Fruit fly (Drosophila melanogaster) whole organism, embryonic: ENCODE measurements around the gene Sgp.
A peak's percentile ranks its signal among the peaks of the same experiment; 100 is the strongest.

Experiments used
- Abd-B ChIP-seq: fragments of 200-800 bp; sonication (Bioruptor generic); optimal IDR thresholded peaks from 2 replicates; lab custom pipeline; 2018; ENCODE audit warnings: missing biosample characterization, mild to moderate bottlenecking, missing genetic modification characterization, moderate library complexity
- Ada2b ChIP-seq: fragments of 200-800 bp; sonication (Bioruptor generic); IDR thresholded peaks from 2 replicates; pipeline ENCODE4 v1.3.6; 2022; ENCODE audit warnings: missing biosample characterization, missing genetic modification characterization
- Bdp1 ChIP-seq: fragments of 200-800 bp; sonication (Bioruptor generic); optimal IDR thresholded peaks from 3 replicates; lab custom pipeline; 2016; ENCODE audit warnings: missing biosample characterization, missing genetic modification characterization
- CG10979 ChIP-seq: fragments of 200-800 bp; sonication (Bioruptor generic); optimal IDR thresholded peaks from 2 replicates; lab custom pipeline; 2018; ENCODE audit warnings: missing biosample characterization, mild to moderate bottlenecking, missing genetic modification characterization, moderate library complexity
- CG1233 ChIP-seq: fragments of 200-800 bp; sonication (Bioruptor generic); optimal IDR thresholded peaks from 4 replicates; lab custom pipeline; 2018; ENCODE audit warnings: missing biosample characterization, mild to moderate bottlenecking, missing genetic modification characterization
- CG12942 ChIP-seq: fragments of 200-800 bp; sonication (Bioruptor generic); optimal IDR thresholded peaks from 3 replicates; lab custom pipeline; 2016; ENCODE audit warnings: missing biosample characterization, missing genetic modification characterization
- CG13775 ChIP-seq: fragments of 200-800 bp; sonication (Bioruptor generic); optimal IDR thresholded peaks from 3 replicates; lab custom pipeline; 2017; ENCODE audit warnings: missing biosample characterization, mild to moderate bottlenecking, missing genetic modification characterization
- CG1832 ChIP-seq: fragments of 200-800 bp; sonication (Bioruptor generic); optimal IDR thresholded peaks from 2 replicates; lab custom pipeline; 2017; ENCODE audit warnings: missing biosample characterization, mild to moderate bottlenecking, missing genetic modification characterization, inconsistent platforms
- CG2116 ChIP-seq: fragments of 200-800 bp; sonication (Bioruptor generic); optimal IDR thresholded peaks from 3 replicates; lab custom pipeline; 2018; ENCODE audit warnings: missing biosample characterization, mild to moderate bottlenecking, missing genetic modification characterization
- CG2199 ChIP-seq: fragments of 200-800 bp; sonication (Bioruptor generic); IDR thresholded peaks from 3 replicates; pipeline ENCODE4 v1.3.6; 2022; ENCODE audit warnings: missing biosample characterization, missing genetic modification characterization
- CG2712 ChIP-seq: fragments of 200-800 bp; optimal IDR thresholded peaks from 3 replicates; lab custom pipeline; 2019; ENCODE audit warnings: missing biosample characterization, mild to moderate bottlenecking, missing genetic modification characterization, moderate library complexity
- CG3726 ChIP-seq: fragments of 200-800 bp; sonication (Bioruptor generic); IDR thresholded peaks from 3 replicates; pipeline ENCODE4, ENCODE4 v1.3.6; 2022; ENCODE audit warnings: missing biosample characterization, missing genetic modification characterization
- CG43689 ChIP-seq: fragments of 200-800 bp; sonication (Bioruptor generic); IDR thresholded peaks from 2 replicates; pipeline ENCODE4 v1.3.6; 2022; ENCODE audit warnings: missing biosample characterization, missing genetic modification characterization
- CG6175 ChIP-seq: fragments of 200-800 bp; sonication (Bioruptor generic); IDR thresholded peaks from 3 replicates; pipeline ENCODE4 v1.3.6; 2022; ENCODE audit warnings: missing biosample characterization, missing genetic modification characterization
- CG6791 ChIP-seq: fragments of 200-800 bp; sonication (Bioruptor generic); IDR thresholded peaks from 3 replicates; pipeline ENCODE4 v1.3.6; 2022; ENCODE audit warnings: missing biosample characterization, missing genetic modification characterization; ENCODE audit not compliant: partially characterized antibody
- CG7745 ChIP-seq: fragments of 200-800 bp; sonication (Bioruptor generic); optimal IDR thresholded peaks from 2 replicates; lab custom pipeline; 2018; ENCODE audit warnings: missing biosample characterization, mild to moderate bottlenecking, missing genetic modification characterization, moderate library complexity
- D19A ChIP-seq: fragments of 200-800 bp; optimal IDR thresholded peaks from 3 replicates; lab custom pipeline; 2019; ENCODE audit warnings: missing biosample characterization, mild to moderate bottlenecking, missing genetic modification characterization, moderate library complexity
- Dref ChIP-seq: fragments of 200-800 bp; sonication (Bioruptor generic); IDR thresholded peaks from 2 replicates; pipeline ENCODE4 v1.3.6; 2022; ENCODE audit warnings: missing biosample characterization, missing genetic modification characterization
- E2f1 ChIP-seq: fragments of 200-800 bp; sonication (Bioruptor generic); IDR thresholded peaks from 2 replicates; pipeline ENCODE4 v1.3.6; 2022; ENCODE audit warnings: missing biosample characterization, missing genetic modification characterization
- Fer1 ChIP-seq: fragments of 200-800 bp; sonication (Bioruptor generic); optimal IDR thresholded peaks from 2 replicates; lab custom pipeline; 2017; ENCODE audit warnings: missing biosample characterization, mild to moderate bottlenecking, missing genetic modification characterization
- H2.0 ChIP-seq: fragments of 200-800 bp; sonication (Bioruptor generic); IDR thresholded peaks from 2 replicates; pipeline ENCODE4 v1.3.6; 2022; ENCODE audit warnings: missing biosample characterization, missing genetic modification characterization
- MESR4 ChIP-seq: fragments of 200-800 bp; sonication (Bioruptor generic); optimal IDR thresholded peaks from 2 replicates; lab custom pipeline; 2018; ENCODE audit warnings: missing biosample characterization, mild to moderate bottlenecking, missing genetic modification characterization, moderate library complexity
- NC2α ChIP-seq: fragments of 200-800 bp; sonication (Bioruptor generic); optimal IDR thresholded peaks from 2 replicates; lab custom pipeline; 2016; ENCODE audit warnings: missing biosample characterization, missing genetic modification characterization
- NFAT ChIP-seq: fragments of 200-800 bp; sonication (Bioruptor generic); IDR thresholded peaks from 2 replicates; pipeline ENCODE4 v1.3.6; 2022; ENCODE audit warnings: missing biosample characterization, missing genetic modification characterization
- Neu2 ChIP-seq: fragments of 200-800 bp; sonication (Bioruptor generic); optimal IDR thresholded peaks from 3 replicates; lab custom pipeline; 2016; ENCODE audit warnings: missing biosample characterization, missing genetic modification characterization, borderline replicate concordance
- Sin3A ChIP-seq: fragments of >200 bp; optimal IDR thresholded peaks from 2 replicates; lab custom pipeline; 2018
- Ssrp ChIP-seq: fragments of 200-800 bp; sonication (Bioruptor generic); optimal IDR thresholded peaks from 2 replicates; lab custom pipeline; 2018; ENCODE audit warnings: missing biosample characterization, mild to moderate bottlenecking, missing genetic modification characterization, moderate library complexity
- TFAM ChIP-seq: fragments of 200-800 bp; sonication (Bioruptor generic); optimal IDR thresholded peaks from 2 replicates; lab custom pipeline; 2017; ENCODE audit warnings: missing biosample characterization, missing genetic modification characterization, inconsistent platforms
- ac ChIP-seq: fragments of 200-800 bp; sonication (Bioruptor generic); optimal IDR thresholded peaks from 3 replicates; lab custom pipeline; 2017; ENCODE audit warnings: missing biosample characterization, mild to moderate bottlenecking, missing genetic modification characterization
- al ChIP-seq: fragments of 200-800 bp; sonication (Bioruptor generic); IDR thresholded peaks from 2 replicates; pipeline ENCODE4 v1.3.6; 2022; ENCODE audit warnings: missing biosample characterization, missing genetic modification characterization
- ato ChIP-seq: fragments of 200-800 bp; sonication (Bioruptor generic); IDR thresholded peaks from 2 replicates; pipeline ENCODE4 v1.3.6; 2022; ENCODE audit warnings: missing biosample characterization, missing genetic modification characterization; ENCODE audit not compliant: partially characterized antibody
- cad ChIP-seq: fragments of >200 bp; optimal IDR thresholded peaks from 2 replicates; lab custom pipeline; 2017; ENCODE audit warnings: missing biosample characterization, missing genetic modification characterization
- cas ChIP-seq: fragments of 200-800 bp; sonication (Bioruptor generic); IDR thresholded peaks from 2 replicates; pipeline ENCODE4 v1.3.6; 2022; ENCODE audit warnings: missing biosample characterization, missing genetic modification characterization
- crc ChIP-seq: fragments of 200-800 bp; sonication (Bioruptor generic); optimal IDR thresholded peaks from 2 replicates; lab custom pipeline; 2016; ENCODE audit warnings: missing biosample characterization, missing genetic modification characterization
- crp ChIP-seq, 2 experiments: fragments of 200-800 bp; sonication (Bioruptor generic); optimal IDR thresholded peaks; 2 replicates in 1 of 2; 3 replicates in 1 of 2; lab custom pipeline; 2017; ENCODE audit warnings: missing biosample characterization in 2 of 2, missing genetic modification characterization in 2 of 2, mild to moderate bottlenecking in 1 of 2, moderate library complexity in 1 of 2
- dmrt11E ChIP-seq: fragments of 200-800 bp; sonication (Bioruptor generic); optimal IDR thresholded peaks from 3 replicates; lab custom pipeline; 2018; ENCODE audit warnings: missing biosample characterization, mild to moderate bottlenecking, missing genetic modification characterization, moderate library complexity
- gcm ChIP-seq: fragments of 200-800 bp; sonication (Bioruptor generic); optimal IDR thresholded peaks from 2 replicates; lab custom pipeline; 2019; ENCODE audit warnings: missing biosample characterization, mild to moderate bottlenecking, missing genetic modification characterization, moderate library complexity
- gro ChIP-seq: fragments of 200-800 bp; sonication (Bioruptor generic); optimal IDR thresholded peaks from 2 replicates; lab custom pipeline; 2016; ENCODE audit warnings: missing biosample characterization, missing genetic modification characterization
- hb ChIP-seq: fragments of 200-800 bp; sonication (Bioruptor generic); IDR thresholded peaks from 3 replicates; pipeline ENCODE4 v1.3.6; 2022; ENCODE audit warnings: missing biosample characterization, missing genetic modification characterization; ENCODE audit not compliant: partially characterized antibody
- her ChIP-seq: fragments of 200-800 bp; sonication (Bioruptor generic); optimal IDR thresholded peaks from 2 replicates; lab custom pipeline; 2016; ENCODE audit warnings: missing biosample characterization, missing genetic modification characterization
- hth ChIP-seq: fragments of >200 bp; optimal IDR thresholded peaks from 2 replicates; lab custom pipeline; 2017; ENCODE audit warnings: inconsistent platforms
- kni ChIP-seq: fragments of 200-800 bp; sonication (Bioruptor generic); optimal IDR thresholded peaks from 3 replicates; lab custom pipeline; 2017; ENCODE audit warnings: mild to moderate bottlenecking, missing biosample characterization, missing genetic modification reagents, missing genetic modification characterization
- lab ChIP-seq: fragments of 200-800 bp; sonication (Bioruptor generic); optimal IDR thresholded peaks from 3 replicates; lab custom pipeline; 2017; ENCODE audit warnings: missing biosample characterization, missing genetic modification characterization, mild to moderate bottlenecking, moderate library complexity, missing genetic modification reagents
- lilli ChIP-seq: fragments of 200-800 bp; sonication (Bioruptor generic); optimal IDR thresholded peaks from 3 replicates; lab custom pipeline; 2016; ENCODE audit warnings: missing biosample characterization, missing genetic modification characterization
- lov ChIP-seq, 2 experiments: fragments of 200-800 bp in 1 of 2; fragments of >200 bp in 1 of 2; sonication (Bioruptor generic) in 1 of 2; IDR thresholded peaks in 1 of 2; optimal IDR thresholded peaks in 1 of 2; 2 replicates in 1 of 2; 3 replicates in 1 of 2; pipeline versions ENCODE4 v1.3.6 to Lab custom; 2017 to 2022; ENCODE audit warnings: missing biosample characterization in 1 of 2, missing genetic modification characterization in 1 of 2
- mam ChIP-seq: fragments of 200-800 bp; sonication (Bioruptor generic); optimal IDR thresholded peaks from 3 replicates; lab custom pipeline; 2016; ENCODE audit warnings: missing biosample characterization, missing genetic modification characterization
- pb ChIP-seq: fragments of 200-800 bp; sonication (Bioruptor generic); optimal IDR thresholded peaks from 3 replicates; lab custom pipeline; 2016; ENCODE audit warnings: missing biosample characterization, missing genetic modification characterization
- scrt ChIP-seq: fragments of 200-800 bp; sonication (Bioruptor generic); optimal IDR thresholded peaks from 2 replicates; lab custom pipeline; 2018; ENCODE audit warnings: missing biosample characterization, mild to moderate bottlenecking, missing genetic modification characterization, moderate library complexity
- sens ChIP-seq: fragments of 200-800 bp; sonication (Bioruptor generic); peaks from one replicate; lab custom pipeline; 2016; ENCODE audit warnings: missing biosample characterization, missing genetic modification characterization
- sima ChIP-seq: fragments of 200-800 bp; sonication (Bioruptor generic); optimal IDR thresholded peaks from 2 replicates; lab custom pipeline; 2016; ENCODE audit warnings: missing biosample characterization, missing genetic modification characterization
- unc-4 ChIP-seq: fragments of 200-800 bp; sonication (Bioruptor generic); IDR thresholded peaks from 2 replicates; pipeline ENCODE4 v1.3.6; 2022; ENCODE audit warnings: missing biosample characterization, missing genetic modification characterization; ENCODE audit not compliant: partially characterized antibody

Sgp gene

dm6 chr2L:8528318-8528717 lies 8.8 kb downstream of the Sgp start, which contains the start of the genes lmgA and lmgB (continued):
- TF ChIP-seq MESR4 (GFP tag; lab: Kevin White, UChicago) (peak; percentile 95), Ada2b (GFP tag; lab: Robert Waterston, UW) (0 out of 2 replicates have a peak, but pooled peaks have one; percentile 17), CG3726 (GFP tag; lab: Robert Waterston, UW) (no peak), CG2199 (no peak; the same call in 2 of the 3 replicates), Ssrp (tag; lab: Kevin White, UChicago) (no peak), Dref (peak; percentile 97), pb (GFP tag; lab: Kevin White, UChicago) (no peak), lov (optimal IDR thresholded peaks at IDR 0.05; lab: Kevin White, UChicago) (no peak), lov (GFP tag; IDR thresholded peaks at IDR 0.05; lab: Robert Waterston, UW) (no peak), hth (lab: Kevin White, UChicago) (no peak), ato (GFP tag; lab: Robert Waterston, UW) (peak; percentile 89), dmrt11E (tag; lab: Kevin White, UChicago) (peak; percentile 27), CG10979 (tag; lab: Kevin White, UChicago) (no peak), CG6791 (peak; percentile 90), Fer1 (GFP tag; lab: Kevin White, UChicago) (no peak), CG1233 (no peak), sima (no peak), lilli (peak; percentile 70), CG12942 (peak; percentile 51), Sin3A (lab: Kevin White, UChicago) (peak; percentile 32), CG1832 (no peak), al (GFP tag; lab: Robert Waterston, UW) (0 out of 2 replicates have a peak, but pooled peaks have one; percentile 27), Abd-B (GFP tag; lab: Kevin White, UChicago) (no peak), gro (GFP tag; lab: Kevin White, UChicago) (peak; percentile 30), CG43689 (GFP tag; lab: Robert Waterston, UW) (no peak), cas (GFP tag; lab: Robert Waterston, UW) (peak; percentile 26; the same call in 1 of the 2 replicates), CG7745 (tag; lab: Kevin White, UChicago) (no peak), hb (GFP tag; lab: Robert Waterston, UW) (peak; percentile 88), her (GFP tag; lab: Kevin White, UChicago) (no peak), crp (GFP tag; optimal IDR thresholded peaks at IDR 0.05; lab: Kevin White, UChicago) (peak in 1 of 2 experiments; percentile 48), sens (GFP tag; lab: Kevin White, UChicago) (peak; percentile 22), CG6175 (GFP tag; lab: Robert Waterston, UW) (no peak), CG13775 (peak; percentile 40), unc-4 (GFP tag; lab: Robert Waterston, UW) (peak; percentile 83), cad (GFP tag; lab: Kevin White, UChicago) (no peak), Neu2 (GFP tag; lab: Kevin White, UChicago) (no peak), gcm (GFP tag; lab: Kevin White, UChicago) (no peak), TFAM (GFP tag; lab: Kevin White, UChicago) (no peak), NFAT (GFP tag; lab: Robert Waterston, UW) (peak; percentile 25; the same call in 1 of the 2 replicates), scrt (GFP tag; lab: Kevin White, UChicago) (no peak), CG2116 (GFP tag; lab: Kevin White, UChicago) (peak; percentile 95), NC2α (GFP tag; lab: Kevin White, UChicago) (no peak), Bdp1 (GFP tag; lab: Kevin White, UChicago) (no peak), E2f1 (GFP tag; lab: Robert Waterston, UW) (0 out of 2 replicates have a peak, but pooled peaks have one; percentile 23), lab (GFP tag; lab: Kevin White, UChicago) (no peak), mam (GFP tag; lab: Kevin White, UChicago) (peak; percentile 53), ac (no peak), D19A (tag; lab: Kevin White, UChicago) (peak; percentile 1), crc (GFP tag; lab: Kevin White, UChicago) (no peak), H2.0 (GFP tag; lab: Robert Waterston, UW) (peak; percentile 33; the same call in 1 of the 2 replicates), kni (GFP tag; lab: Kevin White, UChicago) (no peak), CG2712 (tag; lab: Kevin White, UChicago) (peak; percentile 63)
